Worm (Caenorhabditis elegans) whole organism, L1 larva: Measurements from ENCODE around the gene C23F12.9.

Source experiments
- ces-1 ChIP-seq: fragments of 150-350 bp; optimal IDR thresholded peaks from 2 replicates; lab custom pipeline; 2014; ENCODE audit warnings: missing biosample characterization, missing genetic modification reagents, missing genetic modification characterization
- dpl-1 ChIP-seq, 3 experiments: fragments of 150-350 bp in 2 of 3; sonication (generic microtip) in 1 of 3; optimal IDR thresholded peaks; 2 replicates each; lab custom pipeline; 2014 to 2017; ENCODE audit warnings: missing biosample characterization in 3 of 3, missing genetic modification characterization in 3 of 3, missing genetic modification reagents in 3 of 3
- fos-1 ChIP-seq: fragments of 150-350 bp; optimal IDR thresholded peaks from 2 replicates; lab custom pipeline; 2014; ENCODE audit warnings: missing biosample characterization, missing genetic modification characterization
- grh-1 ChIP-seq: fragments of 200-800 bp; sonication (Bioruptor generic); IDR thresholded peaks from 2 replicates; pipeline ENCODE4 v1.3.6; 2022; ENCODE audit warnings: missing genetic modification reagents, missing genetic modification characterization, missing compliant biosample characterization
- lir-3 ChIP-seq: sonication (generic microtip); optimal IDR thresholded peaks from 2 replicates; lab custom pipeline; 2016; ENCODE audit warnings: mild to moderate bottlenecking, missing genetic modification characterization, moderate library complexity, missing compliant biosample characterization; ENCODE audit not compliant: poor library complexity
- mdl-1 ChIP-seq, 2 experiments: fragments of 150-350 bp; optimal IDR thresholded peaks; 2 replicates each; lab custom pipeline; 2014 to 2017; ENCODE audit warnings: missing biosample characterization in 2 of 2, missing genetic modification characterization in 2 of 2, inconsistent platforms in 1 of 2
- mep-1 ChIP-seq: fragments of 150-350 bp; optimal IDR thresholded peaks from 2 replicates; lab custom pipeline; 2014; ENCODE audit warnings: missing biosample characterization, missing genetic modification characterization
- snpc-4 ChIP-seq: fragments of 150-350 bp; optimal IDR thresholded peaks from 2 replicates; lab custom pipeline; 2014; ENCODE audit warnings: missing biosample characterization, missing genetic modification characterization
- sox-4 ChIP-seq: sonication (generic microtip); optimal IDR thresholded peaks from 2 replicates; lab custom pipeline; 2016; ENCODE audit warnings: missing genetic modification characterization, missing compliant biosample characterization
- tbx-2 ChIP-seq: sonication (generic microtip); optimal IDR thresholded peaks from 2 replicates; lab custom pipeline; 2016; ENCODE audit warnings: missing genetic modification characterization, missing compliant biosample characterization
- unc-130 ChIP-seq: fragments of 150-350 bp; optimal IDR thresholded peaks from 2 replicates; lab custom pipeline; 2017; ENCODE audit warnings: missing biosample characterization, missing genetic modification characterization, inconsistent platforms
- unc-62 ChIP-seq: fragments of 150-350 bp; optimal IDR thresholded peaks from 2 replicates; lab custom pipeline; 2014; ENCODE audit warnings: missing biosample characterization, missing genetic modification reagents, missing genetic modification characterization

DNA sequence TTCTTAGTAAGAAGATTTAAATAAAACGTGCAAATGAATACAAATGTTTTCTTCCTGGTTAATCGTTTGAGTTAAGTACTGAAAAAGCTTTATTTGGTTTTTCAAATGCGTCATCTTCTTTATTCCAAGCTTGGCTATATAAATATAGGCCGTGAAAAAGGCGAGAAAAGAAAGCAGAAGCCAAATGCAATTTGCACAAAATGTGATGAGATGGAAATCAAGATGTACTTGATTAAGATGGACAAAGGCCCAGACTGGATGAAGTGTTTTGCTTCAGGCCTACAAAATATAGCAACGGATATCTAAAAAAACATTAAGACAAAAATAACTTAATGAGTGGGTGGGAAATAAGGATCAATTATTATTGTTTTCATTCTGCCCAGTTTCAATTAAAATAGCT is 21.6 kb upstream of the C23F12.9 start:
- no peak for TF ChIP-seq snpc-4 (tag; lab: Kevin White, UChicago)
- TF ChIP-seq mdl-1 (tag; optimal IDR thresholded peaks at IDR 0.05; lab: Kevin White, UChicago): no peak
- no peak for TF ChIP-seq sox-4
- TF ChIP-seq mep-1 (tag; lab: Kevin White, UChicago): no peak
- no peak for TF ChIP-seq unc-62
- TF ChIP-seq fos-1 (tag; lab: Kevin White, UChicago): no peak
- TF ChIP-seq ces-1 (GFP tag; lab: Kevin White, UChicago): no peak
- no peak for TF ChIP-seq dpl-1 (GFP tag; optimal IDR thresholded peaks at IDR 0.05; lab: Kevin White, UChicago)
- TF ChIP-seq lir-3 (tag; lab: Kevin White, UChicago): no peak
- TF ChIP-seq tbx-2 (tag; lab: Kevin White, UChicago): no peak
- no peak for TF ChIP-seq unc-130
- no peak for TF ChIP-seq grh-1 (GFP tag; lab: Robert Waterston, UW)
